Worm (Caenorhabditis elegans) whole organism, late embryonic: ENCODE measurements around the gene F10C2.5.

Source experiments
- ceh-19 ChIP-seq: fragments of 200-800 bp; sonication (Bioruptor generic); optimal IDR thresholded peaks from 2 replicates; lab custom pipeline; 2018; ENCODE audit warnings: mild to moderate bottlenecking, missing genetic modification characterization, missing compliant biosample characterization
- ceh-48 ChIP-seq: sonication (generic microtip); optimal IDR thresholded peaks from 2 replicates; lab custom pipeline; 2016; ENCODE audit warnings: missing genetic modification characterization, inconsistent platforms, missing compliant biosample characterization
- dmd-4 ChIP-seq: sonication (generic microtip); optimal IDR thresholded peaks from 2 replicates; lab custom pipeline; 2016; ENCODE audit warnings: borderline replicate concordance, missing genetic modification characterization, missing compliant biosample characterization
- fkh-10 ChIP-seq: fragments of 150-350 bp; optimal IDR thresholded peaks from 2 replicates; lab custom pipeline; 2014; ENCODE audit warnings: missing biosample characterization, missing genetic modification reagents, missing genetic modification characterization
- nhr-11 ChIP-seq: fragments of 150-350 bp; optimal IDR thresholded peaks from 2 replicates; lab custom pipeline; 2014; ENCODE audit warnings: missing biosample characterization, missing genetic modification characterization
- tbx-2 ChIP-seq: sonication (generic microtip); optimal IDR thresholded peaks from 2 replicates; lab custom pipeline; 2016; ENCODE audit warnings: missing genetic modification characterization, missing compliant biosample characterization
- unc-86 ChIP-seq: sonication (generic microtip); optimal IDR thresholded peaks from 2 replicates; lab custom pipeline; 2016; ENCODE audit warnings: missing genetic modification characterization, missing compliant biosample characterization

DNA sequence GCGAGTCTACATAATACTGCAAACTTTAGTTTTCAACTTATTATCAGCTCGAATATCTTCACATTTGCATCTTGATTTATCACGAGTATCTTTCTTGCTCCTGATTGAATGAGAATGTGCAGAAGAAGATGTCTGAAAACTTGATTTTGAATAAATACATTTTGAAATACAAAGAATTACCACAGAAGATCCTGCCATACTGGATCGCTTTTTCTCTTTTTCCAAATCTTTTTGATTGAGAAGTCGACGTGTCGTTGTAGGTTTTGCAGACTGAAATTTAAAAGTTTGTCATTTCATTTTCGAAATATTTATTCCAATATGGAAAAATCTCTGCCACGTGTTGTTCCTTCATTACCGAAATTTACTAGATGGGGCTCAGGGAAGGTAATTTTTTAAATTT is 49.4 kb upstream of the F10C2.5 start, which contains the start of gene C52E4.12:
- TF ChIP-seq dmd-4 (tag; lab: Kevin White, UChicago) (no peak), tbx-2 (tag; lab: Kevin White, UChicago) (no peak), nhr-11 (tag; lab: Kevin White, UChicago) (no peak), ceh-48 (tag; lab: Kevin White, UChicago) (no peak), ceh-19 (no peak), unc-86 (tag; lab: Kevin White, UChicago) (no peak), fkh-10 (GFP tag; lab: Kevin White, UChicago) (no peak)
